Worm (Caenorhabditis elegans) whole organism, L2 larva: Measurements from ENCODE around the gene ZK938.10.

Experiments
- crh-2 ChIP-seq: sonication (generic microtip); optimal IDR thresholded peaks from 2 replicates; lab custom pipeline; 2017; ENCODE audit warnings: missing biosample characterization, missing genetic modification characterization
- lsy-2 ChIP-seq, 2 experiments: fragments of 150-350 bp in 1 of 2; sonication (generic microtip) in 1 of 2; optimal IDR thresholded peaks; 2 replicates each; lab custom pipeline; 2014 to 2017; ENCODE audit warnings: missing biosample characterization in 2 of 2, missing genetic modification characterization in 2 of 2
- nhr-23 ChIP-seq: fragments of 150-350 bp; optimal IDR thresholded peaks from 2 replicates; lab custom pipeline; 2014; ENCODE audit warnings: missing biosample characterization, missing genetic modification reagents, missing genetic modification characterization
- nhr-237 ChIP-seq: fragments of 150-350 bp; optimal IDR thresholded peaks from 2 replicates; lab custom pipeline; 2014; ENCODE audit warnings: missing biosample characterization, missing genetic modification characterization
- ztf-11 ChIP-seq: sonication (generic microtip); optimal IDR thresholded peaks from 2 replicates; lab custom pipeline; 2017; ENCODE audit warnings: missing biosample characterization, missing genetic modification characterization

ce11 chrII:9807519-9807972, 43.3 kb downstream of the ZK938.10 start, which contains the start of gene cyp-13A8:
- no peak for TF ChIP-seq nhr-237 (tag; lab: Kevin White, UChicago)
- no peak for TF ChIP-seq nhr-23 (tag; lab: Kevin White, UChicago)
- peak; percentile 39 for TF ChIP-seq crh-2 (tag; lab: Kevin White, UChicago)
- TF ChIP-seq lsy-2 (tag; optimal IDR thresholded peaks at IDR 0.05; lab: Kevin White, UChicago) = no peak
- TF ChIP-seq ztf-11 = no peak
